Fruit fly (Drosophila melanogaster) whole organism, embryonic: ENCODE results near the gene Sdic4.

Experiments used
- Abd-B ChIP-seq: fragments of 200-800 bp; sonication (Bioruptor generic); optimal IDR thresholded peaks from 2 replicates; lab custom pipeline; 2018; ENCODE audit warnings: missing biosample characterization, mild to moderate bottlenecking, missing genetic modification characterization, moderate library complexity
- Atf6 ChIP-seq: fragments of 200-800 bp; sonication (Bioruptor generic); IDR thresholded peaks from 2 replicates; pipeline ENCODE4 v1.3.6; 2022; ENCODE audit warnings: missing biosample characterization, missing genetic modification characterization
- CG11085 ChIP-seq: fragments of 200-800 bp; sonication (Bioruptor generic); IDR thresholded peaks from 2 replicates; pipeline ENCODE4 v1.3.6; 2022; ENCODE audit warnings: missing biosample characterization, missing genetic modification characterization
- CG11723 ChIP-seq: fragments of 200-800 bp; sonication (Bioruptor generic); optimal IDR thresholded peaks from 2 replicates; lab custom pipeline; 2017; ENCODE audit warnings: missing biosample characterization, mild to moderate bottlenecking, missing genetic modification characterization
- CG12299 ChIP-seq: fragments of 200-800 bp; sonication (Bioruptor generic); optimal IDR thresholded peaks from 2 replicates; lab custom pipeline; 2018; ENCODE audit warnings: missing biosample characterization, mild to moderate bottlenecking, missing genetic modification characterization
- CG12942 ChIP-seq: fragments of 200-800 bp; sonication (Bioruptor generic); optimal IDR thresholded peaks from 3 replicates; lab custom pipeline; 2016; ENCODE audit warnings: missing biosample characterization, missing genetic modification characterization
- CG13424 ChIP-seq: fragments of 200-800 bp; sonication (Bioruptor generic); optimal IDR thresholded peaks from 2 replicates; lab custom pipeline; 2019; ENCODE audit warnings: missing biosample characterization, mild to moderate bottlenecking, missing genetic modification characterization, moderate library complexity
- CG13894 ChIP-seq: fragments of 200-800 bp; sonication (Bioruptor generic); optimal IDR thresholded peaks from 3 replicates; lab custom pipeline; 2018; ENCODE audit warnings: missing biosample characterization, mild to moderate bottlenecking, missing genetic modification characterization, moderate library complexity
- CG15696 ChIP-seq: fragments of 200-800 bp; sonication (Bioruptor generic); optimal IDR thresholded peaks from 2 replicates; lab custom pipeline; 2019; ENCODE audit warnings: missing biosample characterization, mild to moderate bottlenecking, missing genetic modification characterization, moderate library complexity
- CG16779 ChIP-seq: fragments of 200-800 bp; sonication (Bioruptor generic); IDR thresholded peaks from 2 replicates; pipeline ENCODE4 v1.3.6; 2022; ENCODE audit warnings: missing biosample characterization, missing genetic modification characterization
- CG16815 ChIP-seq: fragments of 200-800 bp; sonication (Bioruptor generic); optimal IDR thresholded peaks from 3 replicates; lab custom pipeline; 2017; ENCODE audit warnings: missing biosample characterization, mild to moderate bottlenecking, missing genetic modification characterization
- CG17186 ChIP-seq: fragments of 200-800 bp; sonication (Bioruptor generic); optimal IDR thresholded peaks from 3 replicates; lab custom pipeline; 2017; ENCODE audit warnings: missing biosample characterization, missing genetic modification reagents, missing genetic modification characterization
- CG2712 ChIP-seq: fragments of 200-800 bp; optimal IDR thresholded peaks from 3 replicates; lab custom pipeline; 2019; ENCODE audit warnings: missing biosample characterization, mild to moderate bottlenecking, missing genetic modification characterization, moderate library complexity
- CG30431 ChIP-seq: fragments of 200-800 bp; sonication (Bioruptor generic); optimal IDR thresholded peaks from 2 replicates; lab custom pipeline; 2017; ENCODE audit warnings: missing biosample characterization, missing genetic modification characterization
- CG31224 ChIP-seq: fragments of 200-800 bp; sonication (Bioruptor generic); IDR thresholded peaks from 2 replicates; pipeline ENCODE4 v1.3.6; 2022; ENCODE audit warnings: missing biosample characterization, missing genetic modification characterization
- CG31388 ChIP-seq: fragments of 200-800 bp; sonication (Bioruptor generic); optimal IDR thresholded peaks from 2 replicates; lab custom pipeline; 2016; ENCODE audit warnings: missing biosample characterization, missing genetic modification characterization
- CG4617 ChIP-seq: fragments of 200-800 bp; sonication (Bioruptor generic); optimal IDR thresholded peaks from 3 replicates; lab custom pipeline; 2016; ENCODE audit warnings: missing biosample characterization, missing genetic modification characterization, borderline replicate concordance
- CG4730 ChIP-seq: fragments of 200-800 bp; sonication (Bioruptor generic); IDR thresholded peaks from 2 replicates; pipeline ENCODE4 v1.3.6; 2022; ENCODE audit warnings: missing biosample characterization, missing genetic modification characterization
- CG5245 ChIP-seq: fragments of 200-800 bp; sonication (Bioruptor generic); optimal IDR thresholded peaks from 3 replicates; lab custom pipeline; 2016; ENCODE audit warnings: missing biosample characterization, missing genetic modification characterization
- CG7786 ChIP-seq: fragments of 200-800 bp; sonication (Bioruptor generic); optimal IDR thresholded peaks from 2 replicates; lab custom pipeline; 2016; ENCODE audit warnings: missing biosample characterization, missing genetic modification characterization
- CG8765 ChIP-seq: fragments of 200-800 bp; sonication (Bioruptor generic); IDR thresholded peaks from 2 replicates; pipeline ENCODE4 v1.3.6; 2022; ENCODE audit warnings: missing biosample characterization, missing genetic modification characterization
- CG8944 ChIP-seq: fragments of 200-800 bp; sonication (Bioruptor generic); optimal IDR thresholded peaks from 3 replicates; lab custom pipeline; 2016; ENCODE audit warnings: missing biosample characterization, missing genetic modification characterization
- CG9215 ChIP-seq: fragments of 200-800 bp; sonication (Bioruptor generic); IDR thresholded peaks from 2 replicates; pipeline ENCODE4 v1.3.6; 2022; ENCODE audit warnings: missing biosample characterization, missing genetic modification characterization
- CG9609 ChIP-seq: fragments of 200-800 bp; sonication (Bioruptor generic); optimal IDR thresholded peaks from 3 replicates; lab custom pipeline; 2016; ENCODE audit warnings: missing biosample characterization, missing genetic modification characterization
- CHES-1-like ChIP-seq: fragments of 200-800 bp; sonication (Bioruptor generic); optimal IDR thresholded peaks from 2 replicates; lab custom pipeline; 2016; ENCODE audit warnings: missing biosample characterization, missing genetic modification characterization
- Dek ChIP-seq: fragments of 200-800 bp; sonication (Bioruptor generic); optimal IDR thresholded peaks from 3 replicates; lab custom pipeline; 2019; ENCODE audit warnings: missing biosample characterization, mild to moderate bottlenecking, missing genetic modification characterization, moderate library complexity
- Dref ChIP-seq: fragments of 200-800 bp; sonication (Bioruptor generic); IDR thresholded peaks from 2 replicates; pipeline ENCODE4 v1.3.6; 2022; ENCODE audit warnings: missing biosample characterization, missing genetic modification characterization
- Ets65A ChIP-seq: fragments of 200-800 bp; sonication (Bioruptor generic); peaks from one replicate; lab custom pipeline; 2016; ENCODE audit warnings: missing biosample characterization, missing genetic modification characterization
- Mad ChIP-seq: fragments of 200-800 bp; sonication (Bioruptor generic); optimal IDR thresholded peaks from 2 replicates; lab custom pipeline; 2016; ENCODE audit warnings: missing biosample characterization, missing genetic modification characterization
- Max ChIP-seq: fragments of 200-800 bp; sonication (Bioruptor generic); optimal IDR thresholded peaks from 2 replicates; lab custom pipeline; 2016; ENCODE audit warnings: missing biosample characterization, mild to moderate bottlenecking, missing genetic modification characterization
- Mrtf ChIP-seq: fragments of 200-800 bp; sonication (Bioruptor generic); IDR thresholded peaks from 3 replicates; pipeline ENCODE4 v1.3.6; 2022; ENCODE audit warnings: missing biosample characterization, missing genetic modification characterization
- Neu2 ChIP-seq: fragments of 200-800 bp; sonication (Bioruptor generic); optimal IDR thresholded peaks from 3 replicates; lab custom pipeline; 2016; ENCODE audit warnings: missing biosample characterization, missing genetic modification characterization, borderline replicate concordance
- Oaz ChIP-seq: fragments of 200-800 bp; sonication (Bioruptor generic); IDR thresholded peaks from 2 replicates; pipeline ENCODE4 v1.3.6; 2022; ENCODE audit warnings: missing biosample characterization, missing genetic modification characterization
- Optix ChIP-seq: fragments of 200-800 bp; sonication (Bioruptor generic); IDR thresholded peaks from 3 replicates; pipeline ENCODE4 v1.3.6; 2022; ENCODE audit warnings: missing biosample characterization, missing genetic modification characterization
- Sry-δ ChIP-seq: fragments of 200-800 bp; sonication (Bioruptor generic); optimal IDR thresholded peaks from 2 replicates; lab custom pipeline; 2016; ENCODE audit warnings: missing biosample characterization, missing genetic modification characterization
- Ssrp ChIP-seq: fragments of 200-800 bp; sonication (Bioruptor generic); optimal IDR thresholded peaks from 2 replicates; lab custom pipeline; 2018; ENCODE audit warnings: missing biosample characterization, mild to moderate bottlenecking, missing genetic modification characterization, moderate library complexity
- Trl ChIP-seq, 3 experiments: fragments of >200 bp in 2 of 3; fragments of 200-800 bp in 1 of 3; sonication (Bioruptor generic) in 1 of 3; optimal IDR thresholded peaks; 2 replicates in 1 of 3; 3 replicates in 2 of 3; lab custom pipeline; 2016 to 2017; ENCODE audit warnings: missing biosample characterization in 1 of 3, missing genetic modification characterization in 1 of 3
- da ChIP-seq: fragments of 200-800 bp; sonication (Bioruptor generic); optimal IDR thresholded peaks from 2 replicates; lab custom pipeline; 2016; ENCODE audit warnings: missing biosample characterization, missing genetic modification characterization
- fu2 ChIP-seq: fragments of 200-800 bp; sonication (Bioruptor generic); optimal IDR thresholded peaks from 2 replicates; lab custom pipeline; 2016; ENCODE audit warnings: missing biosample characterization, missing genetic modification characterization
- grau ChIP-seq: fragments of 200-800 bp; optimal IDR thresholded peaks from 3 replicates; lab custom pipeline; 2019; ENCODE audit warnings: missing biosample characterization, mild to moderate bottlenecking, missing genetic modification characterization, moderate library complexity
- mirr ChIP-seq: fragments of 200-800 bp; sonication (Bioruptor generic); optimal IDR thresholded peaks from 3 replicates; lab custom pipeline; 2018; ENCODE audit warnings: missing biosample characterization, mild to moderate bottlenecking, missing genetic modification characterization
- nerfin-1 ChIP-seq: fragments of 200-800 bp; sonication (Bioruptor generic); optimal IDR thresholded peaks from 3 replicates; lab custom pipeline; 2019; ENCODE audit warnings: missing biosample characterization, mild to moderate bottlenecking, missing genetic modification characterization, moderate library complexity
- peb ChIP-seq: fragments of 200-800 bp; sonication (Bioruptor generic); IDR thresholded peaks from 2 replicates; pipeline ENCODE4 v1.3.6; 2022; ENCODE audit warnings: missing biosample characterization, missing genetic modification characterization
- ranshi ChIP-seq: fragments of 200-800 bp; sonication (Bioruptor generic); IDR thresholded peaks from 2 replicates; pipeline ENCODE4 v1.3.6; 2022; ENCODE audit warnings: missing biosample characterization, missing genetic modification characterization
- sens ChIP-seq: fragments of 200-800 bp; sonication (Bioruptor generic); peaks from one replicate; lab custom pipeline; 2016; ENCODE audit warnings: missing biosample characterization, missing genetic modification characterization
- sisA ChIP-seq: fragments of 200-800 bp; sonication (Bioruptor generic); IDR thresholded peaks from 2 replicates; pipeline ENCODE4 v1.3.6; 2022; ENCODE audit warnings: missing biosample characterization, missing genetic modification characterization
- slp2 ChIP-seq: fragments of 200-800 bp; sonication (Bioruptor generic); optimal IDR thresholded peaks from 2 replicates; lab custom pipeline; 2016; ENCODE audit warnings: missing biosample characterization, missing genetic modification characterization
- tll ChIP-seq, 2 experiments: fragments of 200-800 bp in 1 of 2; fragments of >200 bp in 1 of 2; sonication (Bioruptor generic) in 1 of 2; optimal IDR thresholded peaks; 2 replicates each; lab custom pipeline; 2017 to 2019; ENCODE audit warnings: missing biosample characterization in 2 of 2, missing genetic modification characterization in 2 of 2, mild to moderate bottlenecking in 1 of 2, moderate library complexity in 1 of 2

Sdic4 gene

DNA sequence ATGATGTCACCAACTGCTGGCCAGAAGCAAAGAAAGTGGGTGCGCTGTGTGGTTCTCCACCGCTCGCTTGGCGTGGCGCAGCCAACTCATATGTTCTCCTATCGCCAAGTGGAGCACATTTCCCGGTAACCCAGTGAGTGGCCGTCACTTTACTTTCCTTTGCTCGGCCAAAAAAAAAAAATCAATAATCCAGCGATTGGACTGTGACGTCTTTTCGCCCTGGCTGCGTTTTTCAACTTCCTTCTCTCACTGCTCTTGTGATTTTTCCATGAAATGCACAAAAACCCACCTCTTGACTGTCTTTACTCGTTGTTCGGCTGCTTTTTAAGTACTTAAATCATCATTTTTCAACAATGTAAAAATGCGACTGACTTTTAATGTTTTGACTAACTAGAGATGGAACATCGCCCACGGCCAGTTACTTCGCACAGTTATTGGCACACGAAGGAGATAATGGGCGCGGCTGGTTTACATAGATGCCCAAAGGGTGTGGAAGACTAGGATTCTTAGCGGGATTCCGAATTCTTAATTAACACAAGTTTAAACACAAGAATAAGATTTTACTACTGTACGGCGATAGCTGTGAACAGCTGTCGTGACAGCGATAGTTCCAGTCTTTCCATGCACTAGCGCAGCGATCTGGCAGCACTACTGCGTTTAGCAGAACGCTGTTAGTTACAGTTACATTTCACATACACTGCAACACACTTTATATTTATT is 11.1 kb upstream of the Sdic4 start, which contains the start of gene sw (continued):
- peak; percentile 44 for TF ChIP-seq CG31224 (GFP tag; lab: Robert Waterston, UW)
- TF ChIP-seq Optix (GFP tag; lab: Robert Waterston, UW) = peak; percentile 67; the same call in 2 of the 3 replicates
- TF ChIP-seq peb (GFP tag; lab: Robert Waterston, UW) = 0 out of 2 replicates have a peak, but pooled peaks have one; percentile 23
- peak; percentile 80 for TF ChIP-seq CG15696 (tag; lab: Kevin White, UChicago)
- TF ChIP-seq CG16815 (GFP tag; lab: Kevin White, UChicago) = peak; percentile 23
- peak; percentile 85 for TF ChIP-seq CG4617 (GFP tag; lab: Kevin White, UChicago)
- peak; percentile 49 to 71 for TF ChIP-seq tll (GFP tag; optimal IDR thresholded peaks at IDR 0.05; lab: Kevin White, UChicago)
- TF ChIP-seq Mrtf = peak; percentile 64; the same call in 2 of the 3 replicates
- TF ChIP-seq Ets65A = peak; percentile 98
- TF ChIP-seq CG9609 (GFP tag; lab: Kevin White, UChicago) = peak; percentile 40
- peak; percentile 39 for TF ChIP-seq nerfin-1 (tag; lab: Kevin White, UChicago)
- TF ChIP-seq CG8944 = peak; percentile 54
- TF ChIP-seq CG16779 (GFP tag; lab: Robert Waterston, UW) = no peak
- peak; percentile 80 for TF ChIP-seq CG13424 (tag; lab: Kevin White, UChicago)
- TF ChIP-seq sens (GFP tag; lab: Kevin White, UChicago) = peak; percentile 91
- peak; percentile 55; the same call in 1 of the 2 replicates for TF ChIP-seq Atf6 (GFP tag; lab: Robert Waterston, UW)
- no peak for TF ChIP-seq Trl (optimal IDR thresholded peaks at IDR 0.05; lab: Kevin White, UChicago)
- TF ChIP-seq Trl (GFP tag; optimal IDR thresholded peaks at IDR 0.05; lab: Kevin White, UChicago) = peak; percentile 26
- peak; percentile 73 for TF ChIP-seq grau (tag; lab: Kevin White, UChicago)
- peak; percentile 27; the same call in 1 of the 2 replicates for TF ChIP-seq CG4730 (GFP tag; lab: Robert Waterston, UW)
- TF ChIP-seq Ssrp (tag; lab: Kevin White, UChicago) = peak; percentile 52
- peak; percentile 33 for TF ChIP-seq Dek
- TF ChIP-seq Max (GFP tag; lab: Kevin White, UChicago) = no peak
- peak; percentile 45 for TF ChIP-seq Mad (GFP tag; lab: Kevin White, UChicago)
- TF ChIP-seq Sry-δ (GFP tag; lab: Kevin White, UChicago) = peak; percentile 93
- TF ChIP-seq CG9215 (GFP tag; lab: Robert Waterston, UW) = peak; percentile 85
- peak; percentile 52 for TF ChIP-seq fu2
- peak; percentile 36 for TF ChIP-seq CG12942 (GFP tag; lab: Kevin White, UChicago)
- TF ChIP-seq CG17186 = peak; percentile 99
- peak; percentile 35; the same call in 1 of the 2 replicates for TF ChIP-seq Oaz (GFP tag; lab: Robert Waterston, UW)
- peak; percentile 35 for TF ChIP-seq CG30431 (GFP tag; lab: Kevin White, UChicago)
- peak; percentile 73 for TF ChIP-seq CHES-1-like (GFP tag; lab: Kevin White, UChicago)
- TF ChIP-seq CG7786 (GFP tag; lab: Kevin White, UChicago) = peak; percentile 54
- peak; percentile 26 for TF ChIP-seq CG11723 (GFP tag; lab: Kevin White, UChicago)
- TF ChIP-seq CG31388 = no peak
- TF ChIP-seq mirr (GFP tag; lab: Kevin White, UChicago) = peak; percentile 45
- TF ChIP-seq sisA (GFP tag; lab: Robert Waterston, UW) = peak; percentile 70
- TF ChIP-seq CG13894 (tag; lab: Kevin White, UChicago) = peak; percentile 13
- TF ChIP-seq CG5245 (GFP tag; lab: Kevin White, UChicago) = peak; percentile 20
- peak; percentile 54 for TF ChIP-seq Dref (GFP tag; lab: Robert Waterston, UW)
- TF ChIP-seq CG2712 = peak; percentile 76
- peak; percentile 56; the same call in 1 of the 2 replicates for TF ChIP-seq CG11085 (GFP tag; lab: Robert Waterston, UW)
- TF ChIP-seq CG12299 (tag; lab: Kevin White, UChicago) = peak; percentile 28
- TF ChIP-seq Abd-B (GFP tag; lab: Kevin White, UChicago) = peak; percentile 82
- peak; percentile 58 for TF ChIP-seq Neu2
- peak; percentile 36 for TF ChIP-seq slp2
- TF ChIP-seq ranshi (GFP tag; lab: Robert Waterston, UW) = peak; percentile 60; the same call in 1 of the 2 replicates
- TF ChIP-seq CG8765 (GFP tag; lab: Robert Waterston, UW) = no peak
- TF ChIP-seq da (GFP tag; lab: Kevin White, UChicago) = no peak
